Worm (Caenorhabditis elegans): ENCODE results near the gene lgc-36.
A peak's percentile ranks its signal among the peaks of the same experiment; 100 is the strongest.

lgc-36 gene

DNA sequence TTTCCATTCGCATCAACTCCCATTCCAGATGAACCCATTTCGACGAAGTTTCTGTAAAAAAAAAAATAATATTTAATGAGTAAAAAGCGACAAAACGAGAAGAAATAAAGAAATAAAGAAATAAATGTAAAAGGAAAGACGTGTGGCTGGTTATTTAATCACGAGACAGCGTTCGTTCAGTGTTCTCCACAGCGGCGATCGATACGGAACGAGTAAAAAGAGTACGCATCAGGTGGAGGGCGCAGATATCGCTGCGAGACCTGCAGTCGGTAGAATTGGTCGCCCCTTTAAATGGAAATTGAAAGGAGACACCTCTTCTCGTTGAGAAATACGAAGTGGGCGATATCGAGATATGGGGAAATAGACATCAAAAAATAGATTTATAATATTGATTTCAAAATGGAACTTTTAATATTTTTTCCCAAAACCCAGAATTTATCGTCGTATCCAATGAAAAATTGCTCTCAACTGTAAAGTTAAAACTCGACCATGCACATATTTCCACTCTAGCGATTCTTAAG is 30.1 kb downstream of the lgc-36 start, which contains the start of gene pqn-70 (continued):
- TF ChIP-seq mef-2 (tag; optimal IDR thresholded peaks at IDR 0.05): no peak
- peak; percentile 86 for TF ChIP-seq tbx-2 (tag; optimal IDR thresholded peaks at IDR 0.05)
- TF ChIP-seq fkh-8 (tag; optimal IDR thresholded peaks at IDR 0.05): peak; percentile 74
- TF ChIP-seq lir-3 (tag; optimal IDR thresholded peaks at IDR 0.05; ENCODE audit: poor library complexity): peak; percentile 74
- TF ChIP-seq nhr-90 (tag; optimal IDR thresholded peaks at IDR 0.05; ENCODE audit: poor library complexity): peak; percentile 79
- peak in 1 of 2 experiments; percentile 75 for TF ChIP-seq ztf-11 (tag; optimal IDR thresholded peaks at IDR 0.05)
- TF ChIP-seq pag-3 (tag; optimal IDR thresholded peaks at IDR 0.05; ENCODE audit: borderline replicate concordance, insufficient read depth): no peak
- TF ChIP-seq unc-98 (GFP tag; IDR thresholded peaks at IDR 0.05): no peak
- TF ChIP-seq ama-1 (optimal IDR thresholded peaks at IDR 0.05): no peak
- TF ChIP-seq fos-1 (tag; optimal IDR thresholded peaks at IDR 0.05): peak; percentile 28
- peak; percentile 65 for TF ChIP-seq irx-1 (tag; optimal IDR thresholded peaks at IDR 0.05)
- TF ChIP-seq Y116A8C.19 (tag; optimal IDR thresholded peaks at IDR 0.05; ENCODE audit: borderline replicate concordance): no peak
- peak; percentile 25 for TF ChIP-seq aly-2 (tag; optimal IDR thresholded peaks at IDR 0.05)
- TF ChIP-seq jun-1 (tag; optimal IDR thresholded peaks at IDR 0.05): peak; percentile 64
- TF ChIP-seq fkh-10 (GFP tag; optimal IDR thresholded peaks at IDR 0.05): peak; percentile 37
- peak; percentile 87 to 98 (median 90) for TF ChIP-seq ceh-82 (tag; optimal IDR thresholded peaks at IDR 0.05)
- TF ChIP-seq hlh-17 (GFP tag; optimal IDR thresholded peaks at IDR 0.05; ENCODE audit: borderline replicate concordance): no peak
- peak; percentile 60 for TF ChIP-seq sox-4 (tag; optimal IDR thresholded peaks at IDR 0.05)
- peak; percentile 12 for TF ChIP-seq nhr-11 (tag; optimal IDR thresholded peaks at IDR 0.05)
- no peak for TF ChIP-seq nhr-28 (tag; optimal IDR thresholded peaks at IDR 0.05)
- TF ChIP-seq F16B12.6 (tag; optimal IDR thresholded peaks at IDR 0.05): peak; percentile 48
- TF ChIP-seq mab-9 (GFP tag; IDR thresholded peaks at IDR 0.05): peak; percentile 34; the same call in 1 of the 2 replicates
- TF ChIP-seq lin-39 (tag; optimal IDR thresholded peaks at IDR 0.05): peak; percentile 23
- no peak for TF ChIP-seq aha-1 (tag; optimal IDR thresholded peaks at IDR 0.05)
- peak in 2 of 6 experiments; percentile 42 to 54 for TF ChIP-seq elt-3 (tag; optimal IDR thresholded peaks at IDR 0.05)
- peak; percentile 69 for TF ChIP-seq grh-1 (GFP tag; IDR thresholded peaks at IDR 0.05)

DNA sequence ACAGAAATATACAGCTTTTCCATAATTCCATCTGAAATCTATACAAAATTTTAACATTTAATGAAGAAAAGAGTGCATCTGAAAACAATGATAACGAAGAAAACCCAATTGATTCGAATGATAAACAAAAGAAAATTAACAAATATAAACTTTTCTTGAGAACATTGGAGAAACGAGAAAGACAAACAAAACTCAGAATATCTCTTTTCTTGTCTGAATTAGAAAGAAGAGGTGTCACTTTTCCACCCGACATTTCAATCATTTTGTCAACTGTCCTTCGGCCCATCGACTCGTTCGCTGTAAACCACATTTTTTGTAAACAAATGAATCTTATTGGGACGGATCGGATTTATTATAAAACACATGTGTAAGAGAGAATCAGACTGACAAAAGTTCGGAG is 32.8 kb downstream of the lgc-36 start, which contains the start of gene bgal-1:
TSS of gene bgal-1 (minus strand) at position 38 of the 400 bp plus-strand sequence.
- TF ChIP-seq lsy-2 (tag; optimal IDR thresholded peaks at IDR 0.05) (peak; percentile 7 to 9), lin-14 (GFP tag; optimal IDR thresholded peaks at IDR 0.05) (peak; percentile 37), ceh-8 (GFP tag; optimal IDR thresholded peaks at IDR 0.05) (no peak), mef-2 (tag; optimal IDR thresholded peaks at IDR 0.05) (no peak), ama-1 (optimal IDR thresholded peaks at IDR 0.05) (peak; percentile 65), dsc-1 (tag; optimal IDR thresholded peaks at IDR 0.05) (peak; percentile 63), nhr-90 (tag; optimal IDR thresholded peaks at IDR 0.05; ENCODE audit: poor library complexity) (peak; percentile 15), mep-1 (tag; optimal IDR thresholded peaks at IDR 0.05) (peak; percentile 7), zag-1 (tag; optimal IDR thresholded peaks at IDR 0.05) (no peak), nhr-12 (tag; optimal IDR thresholded peaks at IDR 0.05) (no peak), unc-62 (GFP tag; optimal IDR thresholded peaks at IDR 0.05) (no peak), snu-23 (GFP tag; optimal IDR thresholded peaks at IDR 0.05) (peak; percentile 16)

DNA sequence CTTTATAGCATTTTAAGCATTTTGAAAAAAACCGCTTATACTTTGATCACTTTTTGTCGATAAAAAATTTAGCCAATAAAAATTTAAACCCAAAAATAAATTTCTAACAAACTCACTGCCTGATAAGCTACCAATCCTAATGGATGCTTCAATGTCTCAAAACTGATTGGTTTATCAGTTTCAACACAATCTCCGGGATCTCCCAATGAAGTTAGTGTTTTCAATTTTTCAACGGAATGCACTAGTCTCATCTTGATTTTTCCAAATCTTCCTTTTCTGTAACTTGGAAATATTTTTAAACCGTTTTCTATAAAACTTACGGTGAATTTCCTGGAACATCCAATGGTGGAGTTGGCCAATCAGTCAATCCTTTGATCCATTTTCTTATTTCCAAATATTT is 35.1 kb downstream of the lgc-36 start:
- TF ChIP-seq unc-30 (tag; optimal IDR thresholded peaks at IDR 0.05) (no peak), ztf-4 (tag; optimal IDR thresholded peaks at IDR 0.05) (no peak)

DNA sequence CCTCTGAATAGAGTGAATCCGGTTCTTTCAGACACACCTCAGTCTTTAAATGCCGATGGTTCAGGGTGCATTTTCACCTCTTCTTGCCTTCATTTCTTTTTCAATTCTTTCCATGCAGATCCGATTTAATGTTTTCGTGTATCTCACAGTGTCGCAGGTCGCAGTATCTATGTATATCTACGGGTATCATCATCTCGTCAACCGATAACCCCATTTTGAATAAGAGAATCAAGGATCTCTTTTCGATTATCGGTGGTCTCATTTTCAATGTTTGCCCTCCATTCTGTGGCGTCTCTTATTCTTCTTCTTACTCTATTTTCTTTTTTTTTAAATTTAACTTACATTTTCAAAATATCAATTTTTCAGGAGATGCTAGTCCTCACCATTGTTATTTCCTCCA is 37.9 kb downstream of the lgc-36 start, which contains the start of gene T19B10.2:
TSS of gene T19B10.2 (plus strand) at position 367 of the 400 bp plus-strand sequence.
- TF ChIP-seq C34B4.2 (tag; optimal IDR thresholded peaks at IDR 0.05): no peak
- TF ChIP-seq nhr-90 (tag; optimal IDR thresholded peaks at IDR 0.05; ENCODE audit: poor library complexity): no peak
- TF ChIP-seq nhr-20 (tag; optimal IDR thresholded peaks at IDR 0.05): no peak
- TF ChIP-seq elt-3 (tag; optimal IDR thresholded peaks at IDR 0.05): peak in 1 of 6 experiments; percentile 15
- peak; percentile 84 for TF ChIP-seq blmp-1 (tag; optimal IDR thresholded peaks at IDR 0.05)

Data from whole organism, L1 larva.